Fruit fly (Drosophila melanogaster) whole organism, embryonic: ENCODE measurements around the gene CG7627.
A peak's percentile ranks its signal among the peaks of the same experiment; 100 is the strongest.

Experiments
- BEAF-32 ChIP-seq: fragments of 200-800 bp; sonication (Bioruptor generic); optimal IDR thresholded peaks from 3 replicates; lab custom pipeline; 2017; ENCODE audit warnings: missing biosample characterization, missing genetic modification characterization, mild to moderate bottlenecking, moderate library complexity, missing genetic modification reagents
- CG10462 ChIP-seq: fragments of 200-800 bp; sonication (Bioruptor generic); optimal IDR thresholded peaks from 2 replicates; lab custom pipeline; 2016; ENCODE audit warnings: missing biosample characterization, missing genetic modification characterization
- CG11085 ChIP-seq: fragments of 200-800 bp; sonication (Bioruptor generic); IDR thresholded peaks from 2 replicates; pipeline ENCODE4 v1.3.6; 2022; ENCODE audit warnings: missing biosample characterization, missing genetic modification characterization
- CG11398 ChIP-seq: fragments of 200-800 bp; sonication (Bioruptor generic); optimal IDR thresholded peaks from 2 replicates; lab custom pipeline; 2016; ENCODE audit warnings: missing biosample characterization, missing genetic modification characterization
- CG12769 ChIP-seq: fragments of 200-800 bp; sonication (Bioruptor generic); optimal IDR thresholded peaks from 2 replicates; lab custom pipeline; 2019; ENCODE audit warnings: missing biosample characterization, mild to moderate bottlenecking, missing genetic modification characterization, moderate library complexity
- CG16863 ChIP-seq: fragments of 200-800 bp; sonication (Bioruptor generic); optimal IDR thresholded peaks from 3 replicates; lab custom pipeline; 2016; ENCODE audit warnings: missing biosample characterization, missing genetic modification characterization
- CG17186 ChIP-seq: fragments of 200-800 bp; sonication (Bioruptor generic); optimal IDR thresholded peaks from 3 replicates; lab custom pipeline; 2017; ENCODE audit warnings: missing biosample characterization, missing genetic modification reagents, missing genetic modification characterization
- CG18011 ChIP-seq: fragments of 200-800 bp; sonication (Bioruptor generic); optimal IDR thresholded peaks from 2 replicates; lab custom pipeline; 2017; ENCODE audit warnings: missing biosample characterization, missing genetic modification characterization, mild to moderate bottlenecking, moderate library complexity, missing genotype
- CG2116 ChIP-seq: fragments of 200-800 bp; sonication (Bioruptor generic); optimal IDR thresholded peaks from 3 replicates; lab custom pipeline; 2018; ENCODE audit warnings: missing biosample characterization, mild to moderate bottlenecking, missing genetic modification characterization
- CG3065 ChIP-seq: fragments of 200-800 bp; sonication (Bioruptor generic); optimal IDR thresholded peaks from 2 replicates; lab custom pipeline; 2016; ENCODE audit warnings: missing biosample characterization, missing genetic modification characterization
- CG32767 ChIP-seq: fragments of 200-800 bp; sonication (Bioruptor generic); IDR thresholded peaks from 2 replicates; pipeline ENCODE4 v1.3.6; 2022; ENCODE audit warnings: missing biosample characterization, missing genetic modification characterization
- CG33557 ChIP-seq: fragments of 200-800 bp; sonication (Bioruptor generic); optimal IDR thresholded peaks from 2 replicates; lab custom pipeline; 2019; ENCODE audit warnings: missing biosample characterization, mild to moderate bottlenecking, missing genetic modification characterization, moderate library complexity
- CG34422 ChIP-seq: fragments of 200-800 bp; sonication (Bioruptor generic); IDR thresholded peaks from 3 replicates; pipeline ENCODE4 v1.3.6; 2022; ENCODE audit warnings: missing biosample characterization, missing genetic modification characterization
- CG5953 ChIP-seq: fragments of 200-800 bp; sonication (Bioruptor generic); IDR thresholded peaks from 2 replicates; pipeline ENCODE4 v1.3.6; 2022; ENCODE audit warnings: missing biosample characterization, missing genetic modification characterization
- CG6791 ChIP-seq: fragments of 200-800 bp; sonication (Bioruptor generic); IDR thresholded peaks from 3 replicates; pipeline ENCODE4 v1.3.6; 2022; ENCODE audit warnings: missing biosample characterization, missing genetic modification characterization; ENCODE audit not compliant: partially characterized antibody
- CG6813 ChIP-seq: fragments of 200-800 bp; sonication (Bioruptor generic); optimal IDR thresholded peaks from 2 replicates; lab custom pipeline; 2017; ENCODE audit warnings: missing biosample characterization, missing genetic modification characterization, mild to moderate bottlenecking, moderate library complexity, missing genetic modification reagents
- CG7271 ChIP-seq: fragments of 200-800 bp; sonication (Bioruptor generic); optimal IDR thresholded peaks from 2 replicates; lab custom pipeline; 2018; ENCODE audit warnings: missing biosample characterization, mild to moderate bottlenecking, missing genetic modification characterization, moderate library complexity
- CG8765 ChIP-seq: fragments of 200-800 bp; sonication (Bioruptor generic); IDR thresholded peaks from 2 replicates; pipeline ENCODE4 v1.3.6; 2022; ENCODE audit warnings: missing biosample characterization, missing genetic modification characterization
- CG8924 ChIP-seq: fragments of 200-800 bp; optimal IDR thresholded peaks from 3 replicates; lab custom pipeline; 2019; ENCODE audit warnings: missing biosample characterization, mild to moderate bottlenecking, missing genetic modification characterization, moderate library complexity
- CG9437 ChIP-seq: fragments of 200-800 bp; sonication (Bioruptor generic); optimal IDR thresholded peaks from 2 replicates; lab custom pipeline; 2018; ENCODE audit warnings: missing biosample characterization, mild to moderate bottlenecking, missing genetic modification characterization
- Chrac-16 ChIP-seq: fragments of 200-800 bp; sonication (Bioruptor generic); optimal IDR thresholded peaks from 3 replicates; lab custom pipeline; 2016; ENCODE audit warnings: missing biosample characterization, missing genetic modification characterization
- D19A ChIP-seq: fragments of 200-800 bp; optimal IDR thresholded peaks from 3 replicates; lab custom pipeline; 2019; ENCODE audit warnings: missing biosample characterization, mild to moderate bottlenecking, missing genetic modification characterization, moderate library complexity
- Dp ChIP-seq: fragments of 200-800 bp; sonication (Bioruptor generic); optimal IDR thresholded peaks from 2 replicates; lab custom pipeline; 2018; ENCODE audit warnings: missing biosample characterization, mild to moderate bottlenecking, missing genetic modification characterization, moderate library complexity
- GATAe ChIP-seq: fragments of 200-800 bp; sonication (Bioruptor generic); conservative IDR thresholded peaks from 2 replicates; pipeline ENCODE4 v1.3.6; 2022; ENCODE audit warnings: missing biosample characterization, missing genetic modification characterization
- MBD-R2 ChIP-seq: fragments of 200-800 bp; sonication (Bioruptor generic); IDR thresholded peaks from 2 replicates; pipeline ENCODE4 v1.3.6; 2022; ENCODE audit warnings: missing biosample characterization, missing genetic modification characterization
- Xrp1 ChIP-seq: fragments of 200-800 bp; sonication (Bioruptor generic); IDR thresholded peaks from 2 replicates; pipeline ENCODE4 v1.3.6; 2022; ENCODE audit warnings: missing biosample characterization, missing genetic modification characterization
- bab2 ChIP-seq: fragments of 200-800 bp; sonication (Bioruptor generic); optimal IDR thresholded peaks from 2 replicates; lab custom pipeline; 2016; ENCODE audit warnings: missing biosample characterization, missing genetic modification characterization
- bowl ChIP-seq: fragments of 200-800 bp; sonication (Bioruptor generic); IDR thresholded peaks from 2 replicates; pipeline ENCODE4 v1.3.6; 2022; ENCODE audit warnings: missing biosample characterization, missing genetic modification characterization
- caup ChIP-seq: fragments of 200-800 bp; sonication (Bioruptor generic); optimal IDR thresholded peaks from 3 replicates; lab custom pipeline; 2017; ENCODE audit warnings: missing biosample characterization, mild to moderate bottlenecking, missing genetic modification characterization, moderate library complexity; ENCODE audit not compliant: severe bottlenecking
- chinmo ChIP-seq: fragments of 200-800 bp; sonication (Bioruptor generic); IDR thresholded peaks from 4 replicates; pipeline ENCODE4 v1.3.6; 2022; ENCODE audit warnings: missing biosample characterization, missing genetic modification characterization; ENCODE audit not compliant: partially characterized antibody
- croc ChIP-seq: fragments of 200-800 bp; sonication (Bioruptor generic); conservative IDR thresholded peaks from 3 replicates; pipeline ENCODE4 v1.3.6; 2022; ENCODE audit warnings: missing biosample characterization, missing genetic modification characterization
- dati ChIP-seq: fragments of 200-800 bp; sonication (Bioruptor generic); IDR thresholded peaks from 2 replicates; pipeline ENCODE4 v1.3.6; 2022; ENCODE audit warnings: missing biosample characterization, missing genetic modification characterization
- esg ChIP-seq: fragments of 200-800 bp; sonication (Bioruptor generic); conservative IDR thresholded peaks from 2 replicates; pipeline ENCODE4 v1.3.6; 2022; ENCODE audit warnings: missing biosample characterization, missing genetic modification characterization
- ewg ChIP-seq: fragments of 200-800 bp; sonication (Bioruptor generic); optimal IDR thresholded peaks from 3 replicates; lab custom pipeline; 2017; ENCODE audit warnings: mild to moderate bottlenecking, missing biosample characterization, missing genetic modification reagents, missing genetic modification characterization
- exex ChIP-seq: fragments of 200-800 bp; sonication (Bioruptor generic); optimal IDR thresholded peaks from 4 replicates; lab custom pipeline; 2018; ENCODE audit warnings: missing biosample characterization, mild to moderate bottlenecking, missing genetic modification characterization, moderate library complexity
- h ChIP-seq: fragments of >200 bp; optimal IDR thresholded peaks from 2 replicates; lab custom pipeline; 2017
- hbn ChIP-seq: fragments of 200-800 bp; sonication (Bioruptor generic); IDR thresholded peaks from 2 replicates; pipeline ENCODE4 v1.3.6; 2022; ENCODE audit warnings: missing biosample characterization, missing genetic modification characterization; ENCODE audit not compliant: partially characterized antibody
- ind ChIP-seq: fragments of 200-800 bp; sonication (Bioruptor generic); optimal IDR thresholded peaks from 3 replicates; lab custom pipeline; 2016; ENCODE audit warnings: missing biosample characterization, missing genetic modification characterization
- lab ChIP-seq: fragments of 200-800 bp; sonication (Bioruptor generic); optimal IDR thresholded peaks from 3 replicates; lab custom pipeline; 2017; ENCODE audit warnings: missing biosample characterization, missing genetic modification characterization, mild to moderate bottlenecking, moderate library complexity, missing genetic modification reagents
- pan ChIP-seq, 4 experiments: fragments of >200 bp in 3 of 4; fragments of 200-800 bp in 1 of 4; sonication (Bioruptor generic) in 1 of 4; optimal IDR thresholded peaks in 3 of 4; IDR thresholded peaks in 1 of 4; 2 replicates each; pipeline versions ENCODE4 v1.3.6 to Lab custom; 2017 to 2022; ENCODE audit warnings: missing biosample characterization in 2 of 4, missing genetic modification characterization in 2 of 4, mixed read lengths in 1 of 4
- pum ChIP-seq: fragments of 200-800 bp; sonication (Bioruptor generic); optimal IDR thresholded peaks from 2 replicates; lab custom pipeline; 2016; ENCODE audit warnings: missing biosample characterization, missing genetic modification characterization
- repo ChIP-seq: fragments of 200-800 bp; sonication (Bioruptor generic); optimal IDR thresholded peaks from 2 replicates; lab custom pipeline; 2016; ENCODE audit warnings: missing biosample characterization, missing genetic modification characterization
- row ChIP-seq: fragments of 200-800 bp; sonication (Bioruptor generic); IDR thresholded peaks from 3 replicates; pipeline ENCODE4 v1.3.6; 2022; ENCODE audit warnings: missing biosample characterization, missing genetic modification characterization
- sima ChIP-seq: fragments of 200-800 bp; sonication (Bioruptor generic); optimal IDR thresholded peaks from 2 replicates; lab custom pipeline; 2016; ENCODE audit warnings: missing biosample characterization, missing genetic modification characterization
- so ChIP-seq: fragments of 200-800 bp; sonication (Bioruptor generic); IDR thresholded peaks from 3 replicates; pipeline ENCODE4 v1.3.6; 2022; ENCODE audit warnings: missing biosample characterization, missing genetic modification characterization
- tin ChIP-seq: fragments of 200-800 bp; sonication (Bioruptor generic); optimal IDR thresholded peaks from 3 replicates; lab custom pipeline; 2016; ENCODE audit warnings: missing biosample characterization, missing genetic modification characterization
- tll ChIP-seq, 2 experiments: fragments of 200-800 bp in 1 of 2; fragments of >200 bp in 1 of 2; sonication (Bioruptor generic) in 1 of 2; optimal IDR thresholded peaks; 2 replicates each; lab custom pipeline; 2017 to 2019; ENCODE audit warnings: missing biosample characterization in 2 of 2, missing genetic modification characterization in 2 of 2, mild to moderate bottlenecking in 1 of 2, moderate library complexity in 1 of 2
- trem ChIP-seq: fragments of 200-800 bp; optimal IDR thresholded peaks from 3 replicates; lab custom pipeline; 2019; ENCODE audit warnings: missing biosample characterization, mild to moderate bottlenecking, missing genetic modification characterization, moderate library complexity
- ttk ChIP-seq: fragments of 200-800 bp; sonication (Bioruptor generic); IDR thresholded peaks from 2 replicates; pipeline ENCODE4 v2.1.2; 2022; ENCODE audit warnings: missing biosample characterization, missing genetic modification characterization
- vvl ChIP-seq: fragments of 200-800 bp; sonication (Bioruptor generic); IDR thresholded peaks from 2 replicates; pipeline ENCODE4 v1.3.6; 2022; ENCODE audit warnings: missing biosample characterization, missing genetic modification characterization

CG7627 gene

DNA sequence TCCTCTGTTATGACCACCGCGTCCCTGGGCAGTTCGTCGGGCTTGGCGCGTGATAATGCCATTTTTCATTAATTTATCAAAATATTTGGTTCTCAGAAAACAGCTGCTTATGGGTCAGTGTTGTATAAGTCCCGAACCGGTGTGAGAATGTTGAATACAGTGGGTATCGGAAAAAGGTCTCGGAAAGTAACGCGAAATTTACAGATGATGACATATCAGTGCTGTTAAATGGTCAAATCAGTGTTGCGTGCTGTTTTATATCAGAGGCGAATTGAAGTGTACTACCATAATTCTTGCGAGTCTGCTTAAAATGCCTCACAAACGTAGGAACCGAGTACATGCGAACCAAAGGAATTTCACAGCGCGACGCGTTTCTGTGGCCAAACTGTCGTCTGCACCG, 20.4 kb upstream of the CG7627 start, which contains the start of the genes CG13392 and Rcd4 (continued):
- peak; percentile 53; the same call in 1 of the 2 replicates for TF ChIP-seq hbn (GFP tag; lab: Robert Waterston, UW)
- TF ChIP-seq CG2116 (GFP tag; lab: Kevin White, UChicago), result peak; percentile 97
- peak; percentile 65 for TF ChIP-seq trem (tag; lab: Kevin White, UChicago)
- no peak for TF ChIP-seq sima (GFP tag; lab: Kevin White, UChicago)
- TF ChIP-seq croc (GFP tag; lab: Robert Waterston, UW), result no peak
- TF ChIP-seq GATAe, result no peak
- TF ChIP-seq esg (GFP tag; lab: Robert Waterston, UW), result 0 out of 2 replicates have a peak, but pooled peaks have one; percentile 6
- peak; percentile 61 for TF ChIP-seq pum (GFP tag; lab: Kevin White, UChicago)
- TF ChIP-seq row (GFP tag; lab: Robert Waterston, UW), result peak; percentile 66
- no peak for TF ChIP-seq D19A (tag; lab: Kevin White, UChicago)
- peak; percentile 33 for TF ChIP-seq Dp (GFP tag; lab: Kevin White, UChicago)
- TF ChIP-seq Chrac-16 (GFP tag; lab: Kevin White, UChicago), result peak; percentile 61
- peak; percentile 62 for TF ChIP-seq repo (GFP tag; lab: Kevin White, UChicago)
- TF ChIP-seq CG8765 (GFP tag; lab: Robert Waterston, UW), result 0 out of 2 replicates have a peak, but pooled peaks have one; percentile 30
- no peak for TF ChIP-seq CG5953 (GFP tag; lab: Robert Waterston, UW)
- no peak for TF ChIP-seq ttk (GFP tag; lab: Robert Waterston, UW)
- peak; percentile 60 for TF ChIP-seq CG17186 (GFP tag; lab: Kevin White, UChicago)
- TF ChIP-seq CG12769, result peak; percentile 72
- peak; percentile 76 for TF ChIP-seq bab2 (GFP tag; lab: Kevin White, UChicago)
- TF ChIP-seq exex (tag; lab: Kevin White, UChicago), result peak; percentile 42
- TF ChIP-seq BEAF-32 (GFP tag; lab: Kevin White, UChicago), result peak; percentile 63
- peak; percentile 87 for TF ChIP-seq vvl
- TF ChIP-seq CG6813 (GFP tag; lab: Kevin White, UChicago), result peak; percentile 45
- peak; percentile 68 for TF ChIP-seq ind (GFP tag; lab: Kevin White, UChicago)
- no peak for TF ChIP-seq so (GFP tag; lab: Robert Waterston, UW)
- peak; percentile 34 for TF ChIP-seq CG9437 (GFP tag; lab: Kevin White, UChicago)
- TF ChIP-seq CG11085 (GFP tag; lab: Robert Waterston, UW), result peak; percentile 61; the same call in 1 of the 2 replicates
- peak; percentile 71 for TF ChIP-seq Xrp1
- TF ChIP-seq tll (GFP tag; optimal IDR thresholded peaks at IDR 0.05; lab: Kevin White, UChicago), result no peak
- TF ChIP-seq CG32767, result no peak
- TF ChIP-seq pan (optimal IDR thresholded peaks at IDR 0.05; lab: Kevin White, UChicago), result no peak
- TF ChIP-seq pan (GFP tag; optimal IDR thresholded peaks at IDR 0.05 in 1 of 2, IDR thresholded peaks at IDR 0.05 in 1 of 2), result peak in 1 of 2 experiments; percentile 58
- TF ChIP-seq CG18011 (GFP tag; lab: Kevin White, UChicago), result peak; percentile 54
- TF ChIP-seq ewg (GFP tag; lab: Kevin White, UChicago), result peak; percentile 20
- no peak for TF ChIP-seq h (lab: Kevin White, UChicago)
- TF ChIP-seq CG7271 (tag; lab: Kevin White, UChicago), result peak; percentile 70
- 0 out of 4 replicates have a peak, but pooled peaks have one; percentile 56 for TF ChIP-seq chinmo (GFP tag; lab: Robert Waterston, UW)
- TF ChIP-seq dati (GFP tag; lab: Robert Waterston, UW), result no peak
- TF ChIP-seq CG33557 (GFP tag; lab: Kevin White, UChicago), result peak; percentile 5
- no peak for TF ChIP-seq bowl (GFP tag; lab: Robert Waterston, UW)
- TF ChIP-seq MBD-R2 (GFP tag; lab: Robert Waterston, UW), result peak; percentile 95
- peak; percentile 65 for TF ChIP-seq CG11398
- peak; percentile 73 for TF ChIP-seq CG6791 (GFP tag; lab: Robert Waterston, UW)
- peak; percentile 87 for TF ChIP-seq lab (GFP tag; lab: Kevin White, UChicago)
- TF ChIP-seq CG8924, result peak; percentile 20
- TF ChIP-seq CG3065, result no peak
- TF ChIP-seq caup (GFP tag; lab: Kevin White, UChicago), result peak; percentile 78
- peak; percentile 72 for TF ChIP-seq tin (GFP tag; lab: Kevin White, UChicago)
- TF ChIP-seq CG16863, result peak; percentile 66
- TF ChIP-seq CG10462 (GFP tag; lab: Kevin White, UChicago), result no peak
- peak; percentile 91 for TF ChIP-seq CG34422
